Worm (Caenorhabditis elegans): ENCODE results near the gene dop-1.

The dop-1 gene

ce11 chrX:4444073-4444472 lies 25.4 kb upstream of the dop-1 start (continued):
- TF ChIP-seq ztf-4 (tag; optimal IDR thresholded peaks at IDR 0.05) = no peak
- no peak for TF ChIP-seq aha-1 (tag; optimal IDR thresholded peaks at IDR 0.05)
- peak; percentile 15; the same call in 1 of the 2 replicates for TF ChIP-seq grh-1 (GFP tag; IDR thresholded peaks at IDR 0.05)
- no peak for TF ChIP-seq ceh-88 (GFP tag; IDR thresholded peaks at IDR 0.05)
- TF ChIP-seq irx-1 (tag; optimal IDR thresholded peaks at IDR 0.05) = peak; percentile 35
- no peak for TF ChIP-seq aly-2 (tag; optimal IDR thresholded peaks at IDR 0.05)
- no peak for TF ChIP-seq unc-86 (tag; optimal IDR thresholded peaks at IDR 0.05)
- TF ChIP-seq nhr-12 (tag; optimal IDR thresholded peaks at IDR 0.05) = no peak
- TF ChIP-seq ceh-8 (GFP tag; optimal IDR thresholded peaks at IDR 0.05) = no peak

- TF ChIP-seq aly-2 (tag; optimal IDR thresholded peaks at IDR 0.05) (no peak), hpl-2 (GFP tag; optimal IDR thresholded peaks at IDR 0.05) (no peak), lin-14 (GFP tag; optimal IDR thresholded peaks at IDR 0.05) (no peak), ceh-90 (tag; optimal IDR thresholded peaks at IDR 0.05) (no peak), mef-2 (tag; optimal IDR thresholded peaks at IDR 0.05) (no peak), sup-37 (GFP tag; optimal IDR thresholded peaks at IDR 0.05) (no peak), swsn-7 (tag; optimal IDR thresholded peaks at IDR 0.05) (no peak), pqm-1 (tag; optimal IDR thresholded peaks at IDR 0.05) (no peak), fkh-8 (tag; optimal IDR thresholded peaks at IDR 0.05) (no peak), C34B4.2 (tag; optimal IDR thresholded peaks at IDR 0.05) (no peak), efl-3 (GFP tag; optimal IDR thresholded peaks at IDR 0.05) (no peak), blmp-1 (tag; optimal IDR thresholded peaks at IDR 0.05) (no peak), mdl-1 (tag; optimal IDR thresholded peaks at IDR 0.05) (no peak), nhr-76 (tag; optimal IDR thresholded peaks at IDR 0.05) (no peak), unc-30 (tag; optimal IDR thresholded peaks at IDR 0.05) (no peak), zag-1 (tag; optimal IDR thresholded peaks at IDR 0.05) (no peak)
These were observed 22.0 kb upstream of the dop-1 start, which contains the start of gene F15A8.1 for ce11 chrX:4440641-4441040. Gene F15A8.1 (plus strand): TSS chrX:4440941.

- TF ChIP-seq grh-1 (GFP tag; IDR thresholded peaks at IDR 0.05) (no peak), aly-2 (tag; optimal IDR thresholded peaks at IDR 0.05) (no peak), alr-1 (tag; optimal IDR thresholded peaks at IDR 0.05; ENCODE audit: borderline replicate concordance) (no peak), unc-98 (GFP tag; IDR thresholded peaks at IDR 0.05) (no peak), lin-14 (GFP tag; optimal IDR thresholded peaks at IDR 0.05) (peak; percentile 11), pag-3 (tag; optimal IDR thresholded peaks at IDR 0.05; ENCODE audit: borderline replicate concordance, insufficient read depth) (no peak), ceh-88 (GFP tag; IDR thresholded peaks at IDR 0.05) (no peak)
These were observed 21.0 kb upstream of the dop-1 start for ce11 chrX:4439616-4440015.

- TF ChIP-seq C04F5.9 (tag; optimal IDR thresholded peaks at IDR 0.05) = no peak
- no peak for TF ChIP-seq ceh-63 (GFP tag; optimal IDR thresholded peaks at IDR 0.05)
- no peak for TF ChIP-seq blmp-1 (tag; optimal IDR thresholded peaks at IDR 0.05)
- TF ChIP-seq elt-2 (tag; optimal IDR thresholded peaks at IDR 0.05) = no peak
- TF ChIP-seq efl-1 (optimal IDR thresholded peaks at IDR 0.05) = no peak
- no peak for TF ChIP-seq efl-1 (GFP tag; optimal IDR thresholded peaks at IDR 0.05 in 1 of 2)
- no peak for TF ChIP-seq skn-1 (tag; optimal IDR thresholded peaks at IDR 0.05)
- TF ChIP-seq aly-2 (tag; optimal IDR thresholded peaks at IDR 0.05) = no peak
- TF ChIP-seq nhr-90 (tag; optimal IDR thresholded peaks at IDR 0.05; ENCODE audit: poor library complexity) = no peak
- TF ChIP-seq efl-3 (GFP tag; optimal IDR thresholded peaks at IDR 0.05) = no peak
These were observed 20.2 kb upstream of the dop-1 start for ce11 chrX:4438823-4439222.

ce11 chrX:4437555-4437954 lies 18.9 kb upstream of the dop-1 start, which contains the start of gene cest-26:
Gene cest-26 (minus strand): TSS chrX:4437655.
- TF ChIP-seq isw-1 (GFP tag; IDR thresholded peaks at IDR 0.05) (no peak), C34B4.2 (tag; optimal IDR thresholded peaks at IDR 0.05) (no peak), snu-23 (GFP tag; optimal IDR thresholded peaks at IDR 0.05) (no peak), nhr-90 (tag; optimal IDR thresholded peaks at IDR 0.05; ENCODE audit: poor library complexity) (no peak), xbp-1 (tag; optimal IDR thresholded peaks at IDR 0.05) (no peak), unc-130 (tag; optimal IDR thresholded peaks at IDR 0.05) (no peak), lin-14 (GFP tag; optimal IDR thresholded peaks at IDR 0.05) (peak; percentile 4), nhr-12 (tag; optimal IDR thresholded peaks at IDR 0.05) (no peak), vab-15 (tag; optimal IDR thresholded peaks at IDR 0.05) (no peak), F16B12.6 (tag; optimal IDR thresholded peaks at IDR 0.05) (no peak), fkh-8 (tag; optimal IDR thresholded peaks at IDR 0.05) (no peak), C04F5.9 (tag; optimal IDR thresholded peaks at IDR 0.05) (no peak), dsc-1 (tag; optimal IDR thresholded peaks at IDR 0.05) (peak; percentile 7), ztf-11 (tag; optimal IDR thresholded peaks at IDR 0.05) (no peak)
